Fruit fly (Drosophila melanogaster): ENCODE results near the gene Wdr24.

Wdr24 gene

DNA sequence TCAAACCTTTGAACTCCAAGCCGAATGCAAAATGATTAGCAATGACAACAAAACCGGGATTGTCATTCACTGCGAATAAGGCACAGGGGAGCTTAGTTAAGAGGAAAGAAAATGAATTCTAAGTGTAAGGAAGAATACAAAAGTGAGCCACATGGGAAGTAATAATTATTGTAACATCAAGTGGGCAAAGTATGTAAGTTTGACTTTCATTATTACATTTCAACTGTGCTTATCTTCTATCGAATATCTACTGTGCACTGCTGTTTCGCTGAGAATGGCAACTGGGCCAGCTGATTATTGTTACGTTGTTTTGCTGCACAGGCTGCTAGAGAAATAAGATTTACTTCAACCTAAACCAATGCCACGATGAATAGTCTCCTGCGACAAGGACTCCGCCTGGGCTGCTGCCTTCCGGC is 8.2 kb downstream of the Wdr24 start, which contains the start of the genes CG7601 and CIA30 (continued):
- TF ChIP-seq trem (tag; optimal IDR thresholded peaks at IDR 0.05) (peak; percentile 95), CG13287 (GFP tag; IDR thresholded peaks at IDR 0.05; ENCODE audit: partially characterized antibody) (peak; percentile 65), sug (tag; optimal IDR thresholded peaks at IDR 0.05) (peak; percentile 98), HLH4C (GFP tag; IDR thresholded peaks at IDR 0.05; ENCODE audit: partially characterized antibody) (no peak), CG17328 (GFP tag; IDR thresholded peaks at IDR 0.05) (peak; percentile 99), ase (GFP tag; IDR thresholded peaks at IDR 0.05) (peak; percentile 100), Sin3A (optimal IDR thresholded peaks at IDR 0.05) (peak; percentile 6), rib (GFP tag; IDR thresholded peaks at IDR 0.05) (peak; percentile 99), CG8290 (GFP tag; optimal IDR thresholded peaks at IDR 0.05) (peak; percentile 99), CG8290 (tag; optimal IDR thresholded peaks at IDR 0.05) (peak in 1 of 2 experiments; percentile 67), Dll (GFP tag; IDR thresholded peaks at IDR 0.05; ENCODE audit: partially characterized antibody) (peak; percentile 52; the same call in 2 of the 4 replicates), CG6683 (GFP tag; optimal IDR thresholded peaks at IDR 0.05) (peak; percentile 93), jigr1 (GFP tag; IDR thresholded peaks at IDR 0.05) (peak; percentile 100), CG34224 (GFP tag; IDR thresholded peaks at IDR 0.05; ENCODE audit: partially characterized antibody) (0 out of 3 replicates have a peak, but pooled peaks have one; percentile 47), CG31388 (GFP tag; optimal IDR thresholded peaks at IDR 0.05) (peak; percentile 98), fd3F (GFP tag; optimal IDR thresholded peaks at IDR 0.05) (peak; percentile 96), hb (GFP tag; IDR thresholded peaks at IDR 0.05; ENCODE audit: partially characterized antibody) (no peak), CG15514 (GFP tag; optimal IDR thresholded peaks at IDR 0.05) (peak; percentile 93), CG10654 (GFP tag; optimal IDR thresholded peaks at IDR 0.05) (peak; percentile 99), HLH3B (GFP tag; IDR thresholded peaks at IDR 0.05) (peak; percentile 100), pum (GFP tag; optimal IDR thresholded peaks at IDR 0.05) (peak; percentile 99), insv (GFP tag; optimal IDR thresholded peaks at IDR 0.05) (peak; percentile 25 to 68), CG15269 (tag; optimal IDR thresholded peaks at IDR 0.05) (peak; percentile 97), btn (GFP tag; optimal IDR thresholded peaks at IDR 0.05) (peak; percentile 99), chm (GFP tag; IDR thresholded peaks at IDR 0.05) (peak; percentile 100), chn (GFP tag; optimal IDR thresholded peaks at IDR 0.05) (peak; percentile 97), Nf-YA (GFP tag; IDR thresholded peaks at IDR 0.05) (peak; percentile 100), HmgD (GFP tag; optimal IDR thresholded peaks at IDR 0.05) (peak; percentile 97), CG8388 (GFP tag; optimal IDR thresholded peaks at IDR 0.05) (peak; percentile 96), Pdp1 (GFP tag; optimal IDR thresholded peaks at IDR 0.05) (peak; percentile 99), CG14441 (GFP tag; IDR thresholded peaks at IDR 0.05) (peak; percentile 100), CG17829 (tag; optimal IDR thresholded peaks at IDR 0.05) (peak; percentile 97), YL-1 (GFP tag; optimal IDR thresholded peaks at IDR 0.05) (peak; percentile 92), vnd (GFP tag; IDR thresholded peaks at IDR 0.05; ENCODE audit: partially characterized antibody) (no peak), gem (tag; optimal IDR thresholded peaks at IDR 0.05) (peak; percentile 99), seq (GFP tag; IDR thresholded peaks at IDR 0.05) (peak; percentile 100), PHDP (tag; optimal IDR thresholded peaks at IDR 0.05) (peak; percentile 96), Doc2 (GFP tag; IDR thresholded peaks at IDR 0.05) (peak; percentile 100), kni (GFP tag; optimal IDR thresholded peaks at IDR 0.05) (peak; percentile 95), CG12744 (GFP tag; optimal IDR thresholded peaks at IDR 0.05) (peak; percentile 95), nerfin-1 (tag; optimal IDR thresholded peaks at IDR 0.05) (peak; percentile 95), CG11560 (tag; IDR thresholded peaks at IDR 0.05) (peak; percentile 97), CHES-1-like (GFP tag; optimal IDR thresholded peaks at IDR 0.05) (peak; percentile 99), CG12299 (tag; optimal IDR thresholded peaks at IDR 0.05) (peak; percentile 96), CoRest (tag; optimal IDR thresholded peaks at IDR 0.05) (peak; percentile 98), stc (GFP tag; IDR thresholded peaks at IDR 0.05) (peak; percentile 100), mirr (GFP tag; optimal IDR thresholded peaks at IDR 0.05) (peak; percentile 99), en (GFP tag; optimal IDR thresholded peaks at IDR 0.05) (peak; percentile 98), CG32767 (GFP tag; IDR thresholded peaks at IDR 0.05) (peak; percentile 99), CG15696 (tag; optimal IDR thresholded peaks at IDR 0.05) (peak; percentile 99), eve (GFP tag; optimal IDR thresholded peaks at IDR 0.05) (peak in 1 of 2 experiments; percentile 91)
